Worm (Caenorhabditis elegans) whole organism, young adult: ENCODE results near the gene ttc-17.

Source experiments
- F10E7.11 ChIP-seq: sonication (generic microtip); optimal IDR thresholded peaks from 2 replicates; lab custom pipeline; 2017; ENCODE audit warnings: mild to moderate bottlenecking, missing genetic modification characterization, moderate library complexity, missing compliant biosample characterization
- lin-26 ChIP-seq: fragments of 200-800 bp; sonication (Bioruptor generic); IDR thresholded peaks from 2 replicates; pipeline ENCODE4 v1.3.6; 2022; ENCODE audit warnings: missing genetic modification reagents, missing genetic modification characterization, missing compliant biosample characterization
- sdz-38 ChIP-seq: sonication (generic microtip); optimal IDR thresholded peaks from 2 replicates; lab custom pipeline; 2016; ENCODE audit warnings: missing genotype, missing genetic modification characterization, missing compliant biosample characterization

DNA sequence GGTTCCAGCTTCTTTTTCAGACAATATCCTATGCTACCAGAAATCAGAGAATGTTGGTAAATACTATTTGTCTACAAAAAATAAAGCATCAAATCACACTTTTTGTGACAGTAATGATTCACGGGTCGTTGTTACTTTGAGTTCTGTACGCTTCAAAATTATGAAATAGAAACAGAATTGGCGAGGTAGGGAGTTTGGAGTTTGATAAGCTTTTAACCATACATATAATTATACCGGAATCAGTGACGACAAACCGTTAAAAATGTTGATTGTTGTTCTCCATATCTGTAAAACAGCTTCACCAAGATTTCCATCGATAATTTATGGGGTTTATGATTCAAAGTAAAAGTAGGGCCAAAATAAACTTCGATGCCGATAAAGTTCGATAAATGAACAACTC is 21.1 kb downstream of the ttc-17 start:
- no peak for TF ChIP-seq lin-26 (GFP tag; lab: Robert Waterston, UW)
- no peak for TF ChIP-seq sdz-38 (tag; lab: Kevin White, UChicago)
- no peak for TF ChIP-seq F10E7.11 (tag; lab: Kevin White, UChicago)
